Fruit fly (Drosophila melanogaster): ENCODE data around the gene CG32298.

DNA sequence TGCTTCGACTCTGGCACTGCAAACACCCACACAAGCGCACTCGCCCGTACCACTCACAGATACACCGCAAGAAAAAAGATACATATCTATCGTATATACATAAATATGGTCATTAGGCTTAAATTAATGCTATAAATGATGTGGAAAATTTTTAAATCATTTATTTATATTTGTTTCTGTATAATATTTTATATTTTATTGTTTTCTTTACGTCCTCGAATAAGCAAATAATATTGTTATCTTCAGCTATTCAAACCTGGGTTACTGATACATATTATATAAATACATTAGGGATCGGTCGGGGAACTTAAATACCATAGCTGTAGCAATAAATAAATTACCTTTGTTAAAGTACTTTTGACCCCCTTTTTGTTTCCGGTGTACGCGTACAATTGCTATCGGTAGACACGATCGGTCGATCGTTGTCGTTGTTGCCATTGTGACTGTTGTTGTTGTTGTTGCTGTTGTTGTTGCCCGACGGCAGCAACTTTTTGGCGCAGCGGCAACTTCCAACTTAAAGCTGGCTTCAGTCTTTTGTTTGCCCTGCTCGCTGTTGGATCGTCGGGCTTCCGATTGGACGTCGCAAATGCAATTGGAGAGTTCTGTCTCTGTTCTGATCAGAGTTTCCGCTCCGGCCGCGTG, 26.7 kb upstream of the CG32298 start:
- TF ChIP-seq CG12768 (GFP tag; optimal IDR thresholded peaks at IDR 0.05), result peak; percentile 11
- TF ChIP-seq Mnt (GFP tag; optimal IDR thresholded peaks at IDR 0.05), result no peak
- peak; percentile 20 for TF ChIP-seq toe (GFP tag; optimal IDR thresholded peaks at IDR 0.05)
- no peak for TF ChIP-seq cnc (optimal IDR thresholded peaks at IDR 0.05)
- peak; percentile 32 for TF ChIP-seq CG5204 (GFP tag; optimal IDR thresholded peaks at IDR 0.05)
- no peak for TF ChIP-seq Clk (GFP tag; optimal IDR thresholded peaks at IDR 0.05)
- peak; percentile 76 for TF ChIP-seq tj (GFP tag; optimal IDR thresholded peaks at IDR 0.05)
- peak; percentile 18 for TF ChIP-seq CG1620 (GFP tag; optimal IDR thresholded peaks at IDR 0.05)
- peak; percentile 42 for TF ChIP-seq kay (GFP tag; ENCODE audit: borderline replicate concordance)
